ENCODE assay signal across 3 worm cellular contexts in the genomic region with DNA sequence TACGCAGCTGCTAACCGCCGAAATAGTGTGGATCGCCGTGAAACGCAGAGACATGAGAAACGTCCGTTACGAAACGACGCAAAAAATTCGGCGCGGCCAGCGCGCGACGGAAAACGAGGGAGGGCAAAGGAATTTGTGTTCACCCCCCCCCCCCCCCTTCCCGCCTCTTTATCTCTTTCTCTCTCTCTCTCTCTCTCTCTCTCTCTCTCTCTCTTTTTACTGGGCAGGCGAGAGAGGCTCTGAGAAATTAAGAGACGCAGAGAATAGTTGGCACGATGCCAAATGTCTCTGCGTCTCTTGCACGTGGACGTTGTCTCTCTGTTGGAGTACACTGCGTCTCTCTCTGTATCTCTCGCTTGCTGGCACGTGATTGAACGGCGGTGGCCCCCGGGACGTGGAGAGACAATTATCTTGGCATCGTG.
A peak's percentile ranks its signal among the peaks of the same experiment; 100 is the strongest.
TF ChIP-seq lines count a peak whose summit lies in the region.

No protein-coding gene starts in this region.

TF ChIP-seq in whole organism, L1 larva, 84 proteins besides CTCF, POLR2A, EP300 and RAD21 (continued from another document and continues in another):
- peak; percentile 40 for TF ChIP-seq F16B12.6 (tag; optimal IDR thresholded peaks at IDR 0.05; lab: Kevin White, UChicago)
- peak; percentile 79 for TF ChIP-seq fos-1 (tag; optimal IDR thresholded peaks at IDR 0.05; lab: Kevin White, UChicago)
- no peak for TF ChIP-seq nhr-28 (tag; optimal IDR thresholded peaks at IDR 0.05; lab: Kevin White, UChicago)
- TF ChIP-seq hlh-17 (GFP tag; optimal IDR thresholded peaks at IDR 0.05; lab: Kevin White, UChicago; ENCODE audit: borderline replicate concordance): peak; percentile 44
- TF ChIP-seq irx-1 (tag; optimal IDR thresholded peaks at IDR 0.05; lab: Kevin White, UChicago): peak; percentile 98
- no peak for TF ChIP-seq zag-1 (tag; optimal IDR thresholded peaks at IDR 0.05; lab: Kevin White, UChicago)
- TF ChIP-seq C16A3.4 (tag; optimal IDR thresholded peaks at IDR 0.05; lab: Kevin White, UChicago): peak; percentile 80
- peak; percentile 87 for TF ChIP-seq nhr-237 (tag; optimal IDR thresholded peaks at IDR 0.05; lab: Kevin White, UChicago)
- TF ChIP-seq unc-30 (tag; optimal IDR thresholded peaks at IDR 0.05; lab: Kevin White, UChicago): no peak
- peak; percentile 100 for TF ChIP-seq lin-14 (GFP tag; optimal IDR thresholded peaks at IDR 0.05; lab: Kevin White, UChicago)
- peak; percentile 98 for TF ChIP-seq nhr-90 (tag; optimal IDR thresholded peaks at IDR 0.05; lab: Kevin White, UChicago; ENCODE audit: poor library complexity)
- peak; percentile 99 for TF ChIP-seq fkh-8 (tag; optimal IDR thresholded peaks at IDR 0.05; lab: Kevin White, UChicago)
- TF ChIP-seq nhr-85 (tag; lab: Kevin White, UChicago): peak; percentile 100
- peak; percentile 96 for TF ChIP-seq mab-9 (GFP tag; IDR thresholded peaks at IDR 0.05; lab: Robert Waterston, UW)
- TF ChIP-seq alr-1 (tag; optimal IDR thresholded peaks at IDR 0.05; lab: Kevin White, UChicago; ENCODE audit: borderline replicate concordance): no peak
- no peak for TF ChIP-seq sptf-1 (tag; optimal IDR thresholded peaks at IDR 0.05; lab: Kevin White, UChicago)
- peak; percentile 97 to 98 for TF ChIP-seq mdl-1 (tag; optimal IDR thresholded peaks at IDR 0.05; lab: Kevin White, UChicago)
- TF ChIP-seq nhr-76 (tag; optimal IDR thresholded peaks at IDR 0.05; lab: Kevin White, UChicago): peak; percentile 70
- no peak for TF ChIP-seq pqm-1 (tag; optimal IDR thresholded peaks at IDR 0.05; lab: Kevin White, UChicago)
- TF ChIP-seq ces-1 (GFP tag; optimal IDR thresholded peaks at IDR 0.05; lab: Kevin White, UChicago): no peak
- peak; percentile 96 for TF ChIP-seq ceh-8 (GFP tag; optimal IDR thresholded peaks at IDR 0.05; lab: Kevin White, UChicago)
- peak; percentile 98 for TF ChIP-seq tbx-2 (tag; optimal IDR thresholded peaks at IDR 0.05; lab: Kevin White, UChicago)
- peak; percentile 99 for TF ChIP-seq swsn-7 (tag; optimal IDR thresholded peaks at IDR 0.05; lab: Kevin White, UChicago)
- TF ChIP-seq lin-35 (GFP tag; optimal IDR thresholded peaks at IDR 0.05; lab: Kevin White, UChicago): peak; percentile 82 to 90
- peak; percentile 98 for TF ChIP-seq dsc-1 (tag; optimal IDR thresholded peaks at IDR 0.05; lab: Kevin White, UChicago)
- TF ChIP-seq snu-23 (GFP tag; optimal IDR thresholded peaks at IDR 0.05; lab: Kevin White, UChicago): peak; percentile 98
- TF ChIP-seq grh-1 (GFP tag; IDR thresholded peaks at IDR 0.05; lab: Robert Waterston, UW): peak; percentile 99
- peak; percentile 96 for TF ChIP-seq jun-1 (tag; optimal IDR thresholded peaks at IDR 0.05; lab: Kevin White, UChicago)
- TF ChIP-seq hlh-4 (tag; optimal IDR thresholded peaks at IDR 0.05; lab: Kevin White, UChicago): no peak
- TF ChIP-seq ztf-11 (tag; optimal IDR thresholded peaks at IDR 0.05; lab: Kevin White, UChicago): peak; percentile 51 to 96
- TF ChIP-seq efl-3 (GFP tag; optimal IDR thresholded peaks at IDR 0.05; lab: Kevin White, UChicago): peak; percentile 95
- TF ChIP-seq ama-1 (optimal IDR thresholded peaks at IDR 0.05; lab: Kevin White, UChicago): no peak
- TF ChIP-seq Y116A8C.19 (tag; optimal IDR thresholded peaks at IDR 0.05; lab: Kevin White, UChicago; ENCODE audit: borderline replicate concordance): no peak
- peak; percentile 93 for TF ChIP-seq C34B4.2 (tag; optimal IDR thresholded peaks at IDR 0.05; lab: Kevin White, UChicago)
- peak; percentile 90 for TF ChIP-seq aha-1 (tag; optimal IDR thresholded peaks at IDR 0.05; lab: Kevin White, UChicago)
- peak; percentile 84 for TF ChIP-seq unc-98 (GFP tag; IDR thresholded peaks at IDR 0.05; lab: Robert Waterston, UW)
- TF ChIP-seq unc-130 (tag; optimal IDR thresholded peaks at IDR 0.05; lab: Kevin White, UChicago): peak; percentile 65
- TF ChIP-seq ets-5 (GFP tag; IDR thresholded peaks at IDR 0.05; lab: Robert Waterston, UW): no peak
- TF ChIP-seq ceh-82 (tag; optimal IDR thresholded peaks at IDR 0.05; lab: Kevin White, UChicago): peak; percentile 76 to 94 (median 90)
- TF ChIP-seq pax-3 (tag; optimal IDR thresholded peaks at IDR 0.05; lab: Kevin White, UChicago): peak; percentile 99
- TF ChIP-seq C04F5.9 (tag; optimal IDR thresholded peaks at IDR 0.05; lab: Kevin White, UChicago): peak; percentile 83
- peak; percentile 43 to 86 for TF ChIP-seq egl-27 (tag; optimal IDR thresholded peaks at IDR 0.05; lab: Kevin White, UChicago)

TF ChIP-seq in whole organism, L3 larva, 47 proteins besides CTCF, POLR2A, EP300 and RAD21 (continued from another document):
- peak; percentile 56 for TF ChIP-seq egl-5 (tag; optimal IDR thresholded peaks at IDR 0.05; lab: Kevin White, UChicago)
- TF ChIP-seq nhr-28 (tag; optimal IDR thresholded peaks at IDR 0.05; lab: Kevin White, UChicago): no peak
- peak; percentile 98 for TF ChIP-seq nhr-25 (tag; optimal IDR thresholded peaks at IDR 0.05; lab: Kevin White, UChicago)
- peak; percentile 92 for TF ChIP-seq pha-4 (tag; optimal IDR thresholded peaks at IDR 0.05; lab: Kevin White, UChicago)
- TF ChIP-seq elt-3 (tag; optimal IDR thresholded peaks at IDR 0.05; lab: Kevin White, UChicago): peak in 1 of 3 experiments; percentile 70
- TF ChIP-seq nhr-23 (tag; optimal IDR thresholded peaks at IDR 0.05; lab: Kevin White, UChicago): peak; percentile 98
- peak; percentile 96 for TF ChIP-seq tbx-2 (tag; optimal IDR thresholded peaks at IDR 0.05; lab: Kevin White, UChicago)
- peak; percentile 96 for TF ChIP-seq nfya-1 (tag; optimal IDR thresholded peaks at IDR 0.05; lab: Kevin White, UChicago; ENCODE audit: insufficient read depth)
- TF ChIP-seq fkh-10 (GFP tag; optimal IDR thresholded peaks at IDR 0.05; lab: Kevin White, UChicago): peak; percentile 79
- TF ChIP-seq aly-2 (tag; optimal IDR thresholded peaks at IDR 0.05; lab: Kevin White, UChicago): no peak
- peak; percentile 23 for TF ChIP-seq ztf-4 (tag; optimal IDR thresholded peaks at IDR 0.05; lab: Kevin White, UChicago)
- TF ChIP-seq ceh-9 (tag; optimal IDR thresholded peaks at IDR 0.05; lab: Kevin White, UChicago): no peak
- peak; percentile 83 for TF ChIP-seq lin-39 (tag; optimal IDR thresholded peaks at IDR 0.05; lab: Kevin White, UChicago)
- peak; percentile 6 for TF ChIP-seq snpc-4 (tag; optimal IDR thresholded peaks at IDR 0.05; lab: Kevin White, UChicago)
- TF ChIP-seq unc-62 (GFP tag; optimal IDR thresholded peaks at IDR 0.05; lab: Kevin White, UChicago): peak; percentile 71
- TF ChIP-seq jun-1 (tag; optimal IDR thresholded peaks at IDR 0.05; lab: Kevin White, UChicago): peak; percentile 95
- peak; percentile 73 for TF ChIP-seq ceh-82 (tag; optimal IDR thresholded peaks at IDR 0.05; lab: Kevin White, UChicago)
- TF ChIP-seq eor-1 (tag; optimal IDR thresholded peaks at IDR 0.05; lab: Kevin White, UChicago): peak in 1 of 2 experiments; percentile 72
- peak; percentile 81 for TF ChIP-seq hmg-11 (tag; optimal IDR thresholded peaks at IDR 0.05; lab: Kevin White, UChicago)
- peak; percentile 86 for TF ChIP-seq elt-2 (tag; optimal IDR thresholded peaks at IDR 0.05; lab: Kevin White, UChicago)
- no peak for TF ChIP-seq nhr-67 (tag; optimal IDR thresholded peaks at IDR 0.05; lab: Kevin White, UChicago)
- TF ChIP-seq nhr-237 (tag; optimal IDR thresholded peaks at IDR 0.05; lab: Kevin White, UChicago): no peak
- TF ChIP-seq ceh-16 (tag; optimal IDR thresholded peaks at IDR 0.05; lab: Kevin White, UChicago): no peak
- peak; percentile 89 for TF ChIP-seq nhr-77 (tag; optimal IDR thresholded peaks at IDR 0.05; lab: Kevin White, UChicago)
- TF ChIP-seq sea-2 (GFP tag; optimal IDR thresholded peaks at IDR 0.05; lab: Kevin White, UChicago): peak; percentile 62
- no peak for TF ChIP-seq fkh-2 (tag; optimal IDR thresholded peaks at IDR 0.05; lab: Kevin White, UChicago)
- TF ChIP-seq skn-1 (tag; optimal IDR thresholded peaks at IDR 0.05; lab: Kevin White, UChicago): peak; percentile 37
- TF ChIP-seq mdl-1 (tag; optimal IDR thresholded peaks at IDR 0.05; lab: Kevin White, UChicago): peak; percentile 98
- TF ChIP-seq pqm-1 (tag; optimal IDR thresholded peaks at IDR 0.05; lab: Kevin White, UChicago): peak; percentile 44
TF ChIP-seq in whole organism, L3 larva: peak in this region for 35.

TF ChIP-seq in whole organism, young adult, 124 proteins besides CTCF, POLR2A, EP300 and RAD21 (continued from another document and continues in another):
- TF ChIP-seq bed-1 (GFP tag; IDR thresholded peaks at IDR 0.05; lab: Robert Waterston, UW) (no peak), die-1 (tag; optimal IDR thresholded peaks at IDR 0.05; lab: Kevin White, UChicago) (peak; percentile 54), dpl-1 (GFP tag; optimal IDR thresholded peaks at IDR 0.05; lab: Kevin White, UChicago) (no peak), hmg-20 (GFP tag; IDR thresholded peaks at IDR 0.05; lab: Robert Waterston, UW) (peak; percentile 76; the same call in 1 of the 2 replicates), egl-18 (GFP tag; IDR thresholded peaks at IDR 0.05; lab: Robert Waterston, UW) (peak; percentile 90), lir-1 (GFP tag; conservative IDR thresholded peaks at IDR 0.05; lab: Robert Waterston, UW) (peak; percentile 83), him-1 (tag; optimal IDR thresholded peaks at IDR 0.05; lab: Kevin White, UChicago) (no peak), bed-2 (GFP tag; IDR thresholded peaks at IDR 0.05; lab: Robert Waterston, UW) (peak; percentile 62; the same call in 1 of the 2 replicates), nfya-1 (tag; optimal IDR thresholded peaks at IDR 0.05; lab: Kevin White, UChicago; ENCODE audit: borderline replicate concordance, insufficient read depth) (no peak), rcor-1 (GFP tag; IDR thresholded peaks at IDR 0.05; lab: Robert Waterston, UW) (peak; percentile 85), sea-2 (GFP tag; IDR thresholded peaks at IDR 0.05; lab: Robert Waterston, UW) (peak; percentile 88; the same call in 1 of the 2 replicates), ceh-27 (GFP tag; optimal IDR thresholded peaks at IDR 0.05; lab: Kevin White, UChicago) (peak; percentile 86), mel-28 (tag; optimal IDR thresholded peaks at IDR 0.05; lab: Kevin White, UChicago; ENCODE audit: borderline replicate concordance) (peak; percentile 71), C06A6.2 (GFP tag; conservative IDR thresholded peaks at IDR 0.05; lab: Robert Waterston, UW) (peak; percentile 98), gei-17 (GFP tag; optimal IDR thresholded peaks at IDR 0.05; lab: Kevin White, UChicago) (peak; percentile 92), snpc-1.1 (tag; optimal IDR thresholded peaks at IDR 0.05; lab: Kevin White, UChicago; ENCODE audit: insufficient read depth) (no peak), mcd-1 (GFP tag; IDR thresholded peaks at IDR 0.05; lab: Robert Waterston, UW) (peak; percentile 92), hlh-26 (GFP tag; conservative IDR thresholded peaks at IDR 0.05; lab: Robert Waterston, UW) (no peak), ama-1 (optimal IDR thresholded peaks at IDR 0.05; lab: Kevin White, UChicago) (no peak), ama-1 (GFP tag; optimal IDR thresholded peaks at IDR 0.05; lab: Kevin White, UChicago) (no peak), mes-4 (tag; optimal IDR thresholded peaks at IDR 0.05; lab: Kevin White, UChicago) (no peak), atf-7 (tag; optimal IDR thresholded peaks at IDR 0.05; lab: Kevin White, UChicago) (peak; percentile 97), aptf-3 (GFP tag; IDR thresholded peaks at IDR 0.05; lab: Robert Waterston, UW) (no peak), madf-8 (GFP tag; conservative IDR thresholded peaks at IDR 0.05; lab: Robert Waterston, UW) (no peak), ztf-6 (GFP tag; IDR thresholded peaks at IDR 0.05; lab: Robert Waterston, UW) (0 out of 2 replicates have a peak, but pooled peaks have one; percentile 57), efl-1 (GFP tag; optimal IDR thresholded peaks at IDR 0.05; lab: Kevin White, UChicago) (no peak), rec-8 (tag; optimal IDR thresholded peaks at IDR 0.05; lab: Kevin White, UChicago) (no peak), ceh-100 (GFP tag; IDR thresholded peaks at IDR 0.05; lab: Robert Waterston, UW) (peak; percentile 33; the same call in 1 of the 2 replicates), lin-26 (GFP tag; IDR thresholded peaks at IDR 0.05; lab: Robert Waterston, UW) (peak; percentile 66; the same call in 1 of the 2 replicates), B0019.2 (GFP tag; conservative IDR thresholded peaks at IDR 0.05; lab: Robert Waterston, UW) (no peak), Y79H2A.3 (GFP tag; conservative IDR thresholded peaks at IDR 0.05; lab: Robert Waterston, UW) (no peak), F37B4.10 (GFP tag; IDR thresholded peaks at IDR 0.05; lab: Robert Waterston, UW) (no peak), let-526 (GFP tag; IDR thresholded peaks at IDR 0.05; lab: Robert Waterston, UW) (peak; percentile 93), F57C9.4 (tag; optimal IDR thresholded peaks at IDR 0.05; lab: Kevin White, UChicago) (peak; percentile 94), C17E4.6 (GFP tag; IDR thresholded peaks at IDR 0.05; lab: Robert Waterston, UW) (peak; percentile 47), attf-3 (GFP tag; conservative IDR thresholded peaks at IDR 0.05; lab: Robert Waterston, UW) (peak; percentile 40; the same call in 1 of the 2 replicates), F23B12.7 (tag; optimal IDR thresholded peaks at IDR 0.05; lab: Kevin White, UChicago; ENCODE audit: insufficient read depth) (no peak), ztf-18 (tag; optimal IDR thresholded peaks at IDR 0.05; lab: Kevin White, UChicago) (peak; percentile 60), let-607 (tag; optimal IDR thresholded peaks at IDR 0.05; lab: Kevin White, UChicago) (peak; percentile 88 to 90), hsf-1 (GFP tag; IDR thresholded peaks at IDR 0.05; lab: Robert Waterston, UW) (peak; percentile 44; the same call in 1 of the 2 replicates), rpc-1 (optimal IDR thresholded peaks at IDR 0.05; lab: Kevin White, UChicago) (no peak), rpc-1 (tag; optimal IDR thresholded peaks at IDR 0.05; lab: Kevin White, UChicago) (no peak), ekl-4 (GFP tag; IDR thresholded peaks at IDR 0.05; lab: Robert Waterston, UW) (peak; percentile 93), sptf-2 (GFP tag; optimal IDR thresholded peaks at IDR 0.05; lab: Kevin White, UChicago) (no peak), T07F8.4 (tag; optimal IDR thresholded peaks at IDR 0.05; lab: Kevin White, UChicago) (no peak), ZK185.1 (tag; optimal IDR thresholded peaks at IDR 0.05; lab: Kevin White, UChicago; ENCODE audit: poor library complexity, severe bottlenecking) (peak; percentile 77), nhr-90 (tag; optimal IDR thresholded peaks at IDR 0.05; lab: Kevin White, UChicago) (peak; percentile 49), F57A8.1 (GFP tag; optimal IDR thresholded peaks at IDR 0.05; lab: Kevin White, UChicago) (peak; percentile 32), cebp-1 (GFP tag; IDR thresholded peaks at IDR 0.05; lab: Robert Waterston, UW) (0 out of 2 replicates have a peak, but pooled peaks have one; percentile 50), cebp-1 (tag; optimal IDR thresholded peaks at IDR 0.05; lab: Kevin White, UChicago) (peak; percentile 96), nfya-2 (GFP tag; IDR thresholded peaks at IDR 0.05; lab: Robert Waterston, UW) (no peak), F39B2.1 (GFP tag; IDR thresholded peaks at IDR 0.05; lab: Robert Waterston, UW) (no peak), hlh-12 (tag; optimal IDR thresholded peaks at IDR 0.05; lab: Kevin White, UChicago) (no peak), B0035.1 (tag; optimal IDR thresholded peaks at IDR 0.05; lab: Kevin White, UChicago) (peak; percentile 68), snpc-1.3 (tag; optimal IDR thresholded peaks at IDR 0.05; lab: Kevin White, UChicago; ENCODE audit: insufficient read depth) (no peak), madf-3 (GFP tag; IDR thresholded peaks at IDR 0.05; lab: Robert Waterston, UW) (peak; percentile 84), ets-4 (GFP tag; optimal IDR thresholded peaks at IDR 0.05; lab: Kevin White, UChicago) (peak; percentile 78), lin-40 (tag; optimal IDR thresholded peaks at IDR 0.05; lab: Kevin White, UChicago) (peak; percentile 98), lin-35 (GFP tag; optimal IDR thresholded peaks at IDR 0.05; lab: Kevin White, UChicago) (peak in 1 of 3 experiments; percentile 82), fkh-3 (tag; optimal IDR thresholded peaks at IDR 0.05; lab: Kevin White, UChicago) (no peak), Y56A3A.18 (GFP tag; IDR thresholded peaks at IDR 0.05; lab: Robert Waterston, UW) (peak; percentile 71; the same call in 1 of the 2 replicates), madf-10 (tag; optimal IDR thresholded peaks at IDR 0.05; lab: Kevin White, UChicago) (peak; percentile 95)
